Worm (Caenorhabditis elegans): ENCODE data around the gene F35C5.12.

F35C5.12 gene

ce11 chrII:12944587-12945126 lies 30.3 kb upstream of the F35C5.12 start:
- no peak for TF ChIP-seq ceh-82 (tag; optimal IDR thresholded peaks at IDR 0.05)
- TF ChIP-seq T20F7.1 (GFP tag; optimal IDR thresholded peaks at IDR 0.05), result no peak
- TF ChIP-seq fos-1 (tag; optimal IDR thresholded peaks at IDR 0.05), result peak; percentile 18
- TF ChIP-seq D1046.2 (GFP tag; IDR thresholded peaks at IDR 0.05), result peak; percentile 88
- TF ChIP-seq vab-7 (GFP tag; IDR thresholded peaks at IDR 0.05), result peak; percentile 79; the same call in 1 of the 2 replicates
- peak; percentile 96 for TF ChIP-seq egl-43 (GFP tag; IDR thresholded peaks at IDR 0.05)
- TF ChIP-seq ztf-11 (tag; optimal IDR thresholded peaks at IDR 0.05), result no peak
- TF ChIP-seq dve-1 (tag; optimal IDR thresholded peaks at IDR 0.05; ENCODE audit: insufficient read depth), result peak; percentile 97
- TF ChIP-seq lim-7 (GFP tag; IDR thresholded peaks at IDR 0.05), result peak; percentile 82
- peak; percentile 96 for TF ChIP-seq daf-19 (GFP tag; conservative IDR thresholded peaks at IDR 0.05)
- TF ChIP-seq nhr-102 (tag; optimal IDR thresholded peaks at IDR 0.05), result peak; percentile 96
- peak; percentile 94 for TF ChIP-seq nhr-42 (GFP tag; IDR thresholded peaks at IDR 0.05)
- no peak for TF ChIP-seq fkh-10 (GFP tag; optimal IDR thresholded peaks at IDR 0.05)
- TF ChIP-seq nhr-10 (tag; optimal IDR thresholded peaks at IDR 0.05), result peak; percentile 77
- TF ChIP-seq unc-39 (tag; optimal IDR thresholded peaks at IDR 0.05), result peak; percentile 46
- peak; percentile 93 for TF ChIP-seq ceh-44 (GFP tag; IDR thresholded peaks at IDR 0.05)
- no peak for TF ChIP-seq cey-2 (tag; optimal IDR thresholded peaks at IDR 0.05; ENCODE audit: borderline replicate concordance, insufficient read depth)
- TF ChIP-seq spr-3 (GFP tag; optimal IDR thresholded peaks at IDR 0.05), result peak; percentile 95
- no peak for TF ChIP-seq attf-4 (tag; optimal IDR thresholded peaks at IDR 0.05)
- peak; percentile 79; the same call in 1 of the 2 replicates for TF ChIP-seq daf-8 (GFP tag; IDR thresholded peaks at IDR 0.05)
- TF ChIP-seq dmd-6 (GFP tag; IDR thresholded peaks at IDR 0.05), result peak; percentile 90; the same call in 1 of the 2 replicates
- no peak for TF ChIP-seq tag-97 (GFP tag; IDR thresholded peaks at IDR 0.05)
- TF ChIP-seq rbr-2 (tag; optimal IDR thresholded peaks at IDR 0.05), result peak; percentile 88
- TF ChIP-seq daf-16 (GFP tag; optimal IDR thresholded peaks at IDR 0.05), result peak; percentile 88 to 91
- TF ChIP-seq daf-16 (tag; optimal IDR thresholded peaks at IDR 0.05), result peak; percentile 86
- no peak for TF ChIP-seq R02D3.7 (tag; optimal IDR thresholded peaks at IDR 0.05)
- TF ChIP-seq nhr-77 (tag; optimal IDR thresholded peaks at IDR 0.05), result peak; percentile 85
- TF ChIP-seq mxl-2 (GFP tag; conservative IDR thresholded peaks at IDR 0.05), result peak; percentile 58; the same call in 1 of the 2 replicates
- peak; percentile 97 for TF ChIP-seq mep-1 (tag; optimal IDR thresholded peaks at IDR 0.05)
- TF ChIP-seq T26A8.4 (GFP tag; IDR thresholded peaks at IDR 0.05), result peak; percentile 99
- TF ChIP-seq ceh-62 (tag; optimal IDR thresholded peaks at IDR 0.05), result no peak
- TF ChIP-seq lsy-2 (tag; optimal IDR thresholded peaks at IDR 0.05), result peak; percentile 76 to 86
- TF ChIP-seq spr-1 (tag; optimal IDR thresholded peaks at IDR 0.05), result peak; percentile 94
- peak; percentile 60 for TF ChIP-seq nhr-11 (tag; optimal IDR thresholded peaks at IDR 0.05)
- TF ChIP-seq mes-2 (tag; optimal IDR thresholded peaks at IDR 0.05; ENCODE audit: poor library complexity, severe bottlenecking), result peak; percentile 93
- TF ChIP-seq F44E2.7 (GFP tag; IDR thresholded peaks at IDR 0.05), result peak; percentile 84
- TF ChIP-seq ceh-20 (GFP tag; IDR thresholded peaks at IDR 0.05), result peak; percentile 73
- peak; percentile 96 for TF ChIP-seq mdt-29 (GFP tag; IDR thresholded peaks at IDR 0.05)
- no peak for TF ChIP-seq ZK546.5 (tag; optimal IDR thresholded peaks at IDR 0.05)
- peak; percentile 88 for TF ChIP-seq F10B5.3 (tag; optimal IDR thresholded peaks at IDR 0.05)
- peak; percentile 30 for TF ChIP-seq ceh-28 (tag; optimal IDR thresholded peaks at IDR 0.05)
- TF ChIP-seq madf-5 (GFP tag; IDR thresholded peaks at IDR 0.05), result peak; percentile 90 to 93
- TF ChIP-seq zag-1 (tag; optimal IDR thresholded peaks at IDR 0.05), result no peak
- TF ChIP-seq jun-1 (tag; optimal IDR thresholded peaks at IDR 0.05), result peak; percentile 73
- peak; percentile 89 for TF ChIP-seq nhr-41 (GFP tag; IDR thresholded peaks at IDR 0.05)
- peak; percentile 80; the same call in 1 of the 2 replicates for TF ChIP-seq Y75B8A.6 (GFP tag; IDR thresholded peaks at IDR 0.05)
- TF ChIP-seq egl-27 (tag; optimal IDR thresholded peaks at IDR 0.05), result no peak
- peak; percentile 100 for TF ChIP-seq aha-1 (tag)
- TF ChIP-seq zfp-3 (GFP tag; conservative IDR thresholded peaks at IDR 0.05), result peak; percentile 91
- TF ChIP-seq zfp-2 (tag; optimal IDR thresholded peaks at IDR 0.05), result peak; percentile 83
- TF ChIP-seq zip-11 (GFP tag; IDR thresholded peaks at IDR 0.05), result no peak
- TF ChIP-seq ztf-7 (tag; optimal IDR thresholded peaks at IDR 0.05), result peak; percentile 38
